Fruit fly (Drosophila melanogaster): Measurements from ENCODE around the gene Dnali1.

Dnali1 gene

dm6 chr3R:11887114-11888037, 5.7 kb downstream of the Dnali1 start, which contains the start of gene mthl5 (continued):
- TF ChIP-seq CG13894 (tag; optimal IDR thresholded peaks at IDR 0.05) (peak; percentile 7), CG2199 (GFP tag; IDR thresholded peaks at IDR 0.05) (no peak), MTF-1 (GFP tag; optimal IDR thresholded peaks at IDR 0.05; ENCODE audit: borderline replicate concordance) (no peak), grn (GFP tag; optimal IDR thresholded peaks at IDR 0.05) (peak; percentile 37), CG3281 (GFP tag; optimal IDR thresholded peaks at IDR 0.05) (peak; percentile 64), CG17802 (tag; optimal IDR thresholded peaks at IDR 0.05) (peak; percentile 48), Spps (tag; optimal IDR thresholded peaks at IDR 0.05) (peak; percentile 71), YL-1 (GFP tag; optimal IDR thresholded peaks at IDR 0.05) (no peak), sens (GFP tag) (peak; percentile 96), CG2712 (tag; optimal IDR thresholded peaks at IDR 0.05) (peak; percentile 90), ap (GFP tag; IDR thresholded peaks at IDR 0.05) (peak; percentile 46; the same call in 1 of the 2 replicates), CG6272 (GFP tag; IDR thresholded peaks at IDR 0.05) (peak; percentile 59), Sox100B (GFP tag; optimal IDR thresholded peaks at IDR 0.05) (peak; percentile 82), Fer2 (tag; optimal IDR thresholded peaks at IDR 0.05) (no peak), CG10654 (GFP tag; optimal IDR thresholded peaks at IDR 0.05) (peak; percentile 75), Hr51 (GFP tag; optimal IDR thresholded peaks at IDR 0.05) (peak; percentile 77 to 82), CG7928 (GFP tag; optimal IDR thresholded peaks at IDR 0.05) (no peak), odd (GFP tag; optimal IDR thresholded peaks at IDR 0.05) (peak; percentile 22), NC2α (GFP tag; optimal IDR thresholded peaks at IDR 0.05) (peak; percentile 73), CG16863 (GFP tag; optimal IDR thresholded peaks at IDR 0.05) (peak; percentile 81), danr (GFP tag; IDR thresholded peaks at IDR 0.05) (peak; percentile 65), dmrt11E (tag; optimal IDR thresholded peaks at IDR 0.05) (peak; percentile 91), CG34422 (GFP tag; IDR thresholded peaks at IDR 0.05) (peak; percentile 46; the same call in 2 of the 3 replicates), chn (GFP tag; optimal IDR thresholded peaks at IDR 0.05) (peak; percentile 82), CG18011 (GFP tag; optimal IDR thresholded peaks at IDR 0.05) (no peak), CG9609 (GFP tag; optimal IDR thresholded peaks at IDR 0.05) (peak; percentile 73), CG14050 (GFP tag; IDR thresholded peaks at IDR 0.05) (no peak), Neu2 (GFP tag; optimal IDR thresholded peaks at IDR 0.05; ENCODE audit: borderline replicate concordance) (no peak), Ssrp (tag; optimal IDR thresholded peaks at IDR 0.05) (peak; percentile 81), Drgx (GFP tag; IDR thresholded peaks at IDR 0.05) (peak; percentile 71), Nf-YB (GFP tag; optimal IDR thresholded peaks at IDR 0.05) (peak; percentile 62)

- TF ChIP-seq cad (GFP tag; optimal IDR thresholded peaks at IDR 0.05) (no peak), CG9876 (GFP tag; optimal IDR thresholded peaks at IDR 0.05) (no peak), CG6813 (GFP tag; optimal IDR thresholded peaks at IDR 0.05) (no peak), CG18599 (GFP tag; optimal IDR thresholded peaks at IDR 0.05) (no peak), Ets65A (GFP tag) (peak; percentile 55), CG4360 (GFP tag; IDR thresholded peaks at IDR 0.05) (no peak), ssp (GFP tag; IDR thresholded peaks at IDR 0.05) (no peak), CG2116 (GFP tag; optimal IDR thresholded peaks at IDR 0.05) (no peak), sisA (GFP tag; IDR thresholded peaks at IDR 0.05) (no peak), D (optimal IDR thresholded peaks at IDR 0.05) (peak; percentile 68), D (GFP tag; optimal IDR thresholded peaks at IDR 0.05) (no peak), dmrt11E (tag; optimal IDR thresholded peaks at IDR 0.05) (no peak), CG14014 (GFP tag; IDR thresholded peaks at IDR 0.05) (no peak), phol (tag; optimal IDR thresholded peaks at IDR 0.05) (no peak), CG11504 (tag; optimal IDR thresholded peaks at IDR 0.05) (no peak), ken (GFP tag; IDR thresholded peaks at IDR 0.05) (0 out of 3 replicates have a peak, but pooled peaks have one; percentile 26)
Observed at dm6 chr3R:11883129-11883528, 10.0 kb downstream of the Dnali1 start.

Data from whole organism, embryonic.